Worm (Caenorhabditis elegans) whole organism, L3 larva: ENCODE measurements around the gene grd-6.

ENCODE experiments used
- egl-27 ChIP-seq: sonication (generic microtip); optimal IDR thresholded peaks from 4 replicates; lab custom pipeline; 2017; ENCODE audit warnings: missing biosample characterization, missing genetic modification reagents, missing genetic modification characterization
- elt-3 ChIP-seq, 3 experiments: fragments of 150-350 bp in 1 of 3; sonication (generic microtip) in 2 of 3; optimal IDR thresholded peaks; 2 replicates in 2 of 3; 4 replicates in 1 of 3; lab custom pipeline; 2014 to 2017; ENCODE audit warnings: missing biosample characterization in 3 of 3, missing genetic modification characterization in 3 of 3
- eor-1 ChIP-seq, 2 experiments: fragments of 150-350 bp; optimal IDR thresholded peaks; 2 replicates each; lab custom pipeline; 2014 to 2018; ENCODE audit warnings: missing biosample characterization in 2 of 2, missing genetic modification characterization in 2 of 2
- nfya-1 ChIP-seq: sonication (generic microtip); optimal IDR thresholded peaks from 2 replicates; lab custom pipeline; 2017; ENCODE audit warnings: missing genetic modification characterization, mild to moderate bottlenecking, missing compliant biosample characterization, antibody characterized with exemption, moderate library complexity; ENCODE audit not compliant: insufficient read depth
- nhr-67 ChIP-seq: fragments of 150-350 bp; optimal IDR thresholded peaks from 2 replicates; lab custom pipeline; 2014; ENCODE audit warnings: missing biosample characterization, missing genetic modification characterization
- pqm-1 ChIP-seq: fragments of 150-350 bp; optimal IDR thresholded peaks from 2 replicates; lab custom pipeline; 2017; ENCODE audit warnings: missing biosample characterization, missing genetic modification characterization, inconsistent platforms
- snpc-4 ChIP-seq: fragments of 150-350 bp; optimal IDR thresholded peaks from 2 replicates; lab custom pipeline; 2014; ENCODE audit warnings: missing biosample characterization, missing genetic modification characterization
- unc-62 ChIP-seq: fragments of 150-350 bp; sonication (generic microtip); optimal IDR thresholded peaks from 4 replicates; lab custom pipeline; 2014; ENCODE audit warnings: missing biosample characterization, missing genetic modification reagents, missing genetic modification characterization
- ztf-11 ChIP-seq: fragments of 150-350 bp; optimal IDR thresholded peaks from 2 replicates; lab custom pipeline; 2014; ENCODE audit warnings: missing biosample characterization, missing genetic modification characterization

- TF ChIP-seq pqm-1 (tag; lab: Kevin White, UChicago) (no peak), egl-27 (tag; lab: Kevin White, UChicago) (no peak), nhr-67 (tag; lab: Kevin White, UChicago) (no peak), nfya-1 (tag; lab: Kevin White, UChicago) (no peak), ztf-11 (tag; lab: Kevin White, UChicago) (no peak), eor-1 (tag; optimal IDR thresholded peaks at IDR 0.05; lab: Kevin White, UChicago) (no peak), elt-3 (tag; optimal IDR thresholded peaks at IDR 0.05; lab: Kevin White, UChicago) (no peak), snpc-4 (tag; lab: Kevin White, UChicago) (no peak), unc-62 (GFP tag; lab: Kevin White, UChicago) (peak; percentile 93)
Measured at ce11 chrV:9218214-9218613, 3.5 kb upstream of the grd-6 start.
